Worm (Caenorhabditis elegans) whole organism, young adult: ENCODE results near the gene F18E3.13.

Experiments used
- C06A6.2 ChIP-seq: fragments of 200-800 bp; sonication (Bioruptor generic); conservative IDR thresholded peaks from 2 replicates; pipeline ENCODE4 v1.3.6; 2022; ENCODE audit warnings: missing genetic modification characterization, missing compliant biosample characterization
- F37B4.10 ChIP-seq: fragments of 200-800 bp; sonication (Bioruptor generic); IDR thresholded peaks from 2 replicates; pipeline ENCODE4 v1.3.6; 2022; ENCODE audit warnings: missing genetic modification characterization, missing compliant biosample characterization
- F52B5.7 ChIP-seq: sonication (generic microtip); optimal IDR thresholded peaks from 2 replicates; lab custom pipeline; 2016; ENCODE audit warnings: mild to moderate bottlenecking, missing genetic modification characterization, missing compliant biosample characterization
- K11D2.4 ChIP-seq: fragments of 200-800 bp; sonication (Bioruptor generic); IDR thresholded peaks from 2 replicates; pipeline ENCODE4 v1.3.6; 2022; ENCODE audit warnings: missing genetic modification reagents, missing genetic modification characterization, missing compliant biosample characterization
- K12H6.12 ChIP-seq: fragments of 200-800 bp; sonication (Bioruptor generic); optimal IDR thresholded peaks from 2 replicates; lab custom pipeline; 2018; ENCODE audit warnings: mild to moderate bottlenecking, missing genetic modification characterization, missing compliant biosample characterization
- T26A5.8 ChIP-seq: sonication (generic microtip); optimal IDR thresholded peaks from 2 replicates; lab custom pipeline; 2016; ENCODE audit warnings: missing genetic modification characterization, missing compliant biosample characterization
- Y53F4B.3 ChIP-seq: fragments of 200-800 bp; sonication (Bioruptor generic); IDR thresholded peaks from 2 replicates; pipeline ENCODE4 v1.3.6; 2022; ENCODE audit warnings: missing genetic modification reagents, missing genetic modification characterization, missing compliant biosample characterization
- ama-1 ChIP-seq, 3 experiments: fragments of 150-350 bp in 1 of 3; sonication (generic microtip) in 2 of 3; optimal IDR thresholded peaks; 2 replicates each; lab custom pipeline; 2014 to 2018; ENCODE audit warnings: missing biosample characterization in 2 of 3, missing genetic modification characterization in 2 of 3, missing genetic modification reagents in 2 of 3
- attf-5 ChIP-seq: fragments of 200-800 bp; sonication (Bioruptor generic); optimal IDR thresholded peaks from 2 replicates; lab custom pipeline; 2018; ENCODE audit warnings: mild to moderate bottlenecking, missing genetic modification characterization, missing compliant biosample characterization
- bed-1 ChIP-seq: fragments of 200-800 bp; sonication (Bioruptor generic); IDR thresholded peaks from 2 replicates; pipeline ENCODE4 v1.3.6; 2022; ENCODE audit warnings: missing genetic modification reagents, missing genetic modification characterization, missing compliant biosample characterization
- cebp-1 ChIP-seq, 2 experiments: fragments of 200-800 bp in 1 of 2; sonication (Bioruptor generic) in 1 of 2; sonication (generic microtip) in 1 of 2; IDR thresholded peaks in 1 of 2; optimal IDR thresholded peaks in 1 of 2; 2 replicates each; pipeline versions ENCODE4 v1.3.6 to Lab custom; 2017 to 2022; ENCODE audit warnings: missing compliant biosample characterization in 2 of 2, missing genetic modification characterization in 2 of 2, mild to moderate bottlenecking in 1 of 2, missing genetic modification reagents in 1 of 2, moderate library complexity in 1 of 2
- ceh-100 ChIP-seq: fragments of 200-800 bp; sonication (Bioruptor generic); IDR thresholded peaks from 2 replicates; pipeline ENCODE4 v1.3.6; 2022; ENCODE audit warnings: missing genetic modification reagents, missing genetic modification characterization, missing compliant biosample characterization
- ceh-27 ChIP-seq: fragments of 200-800 bp; sonication (Bioruptor generic); optimal IDR thresholded peaks from 2 replicates; lab custom pipeline; 2018; ENCODE audit warnings: mild to moderate bottlenecking, missing genetic modification characterization, moderate library complexity, missing compliant biosample characterization
- dox-1 ChIP-seq: fragments of 200-800 bp; sonication (Bioruptor generic); IDR thresholded peaks from 2 replicates; pipeline ENCODE4 v1.3.6; 2022; ENCODE audit warnings: missing genetic modification reagents, missing genetic modification characterization, missing compliant biosample characterization
- fkh-3 ChIP-seq: sonication (generic microtip); optimal IDR thresholded peaks from 2 replicates; lab custom pipeline; 2016; ENCODE audit warnings: mild to moderate bottlenecking, missing genetic modification characterization, missing compliant biosample characterization
- gei-17 ChIP-seq: fragments of 200-800 bp; sonication (Bioruptor generic); optimal IDR thresholded peaks from 2 replicates; lab custom pipeline; 2018; ENCODE audit warnings: mild to moderate bottlenecking, missing genetic modification characterization, missing compliant biosample characterization
- him-1 ChIP-seq: sonication (generic microtip); optimal IDR thresholded peaks from 2 replicates; lab custom pipeline; 2016; ENCODE audit warnings: missing genotype, missing genetic modification reagents, missing genetic modification characterization, missing compliant biosample characterization
- hmg-1.2 ChIP-seq: fragments of 200-800 bp; sonication (Bioruptor generic); IDR thresholded peaks from 2 replicates; pipeline ENCODE4 v1.3.6; 2022; ENCODE audit warnings: missing genetic modification reagents, missing genetic modification characterization, missing compliant biosample characterization
- lag-1 ChIP-seq: fragments of 200-800 bp; sonication (Bioruptor generic); IDR thresholded peaks from 2 replicates; pipeline ENCODE4 v1.3.6; 2022; ENCODE audit warnings: missing genetic modification reagents, missing genetic modification characterization, missing compliant biosample characterization
- let-526 ChIP-seq: fragments of 200-800 bp; sonication (Bioruptor generic); IDR thresholded peaks from 2 replicates; pipeline ENCODE4 v1.3.6; 2022; ENCODE audit warnings: missing genetic modification reagents, missing genetic modification characterization, missing compliant biosample characterization
- lin-35 ChIP-seq, 3 experiments: fragments of 150-350 bp in 2 of 3; sonication (generic microtip) in 1 of 3; optimal IDR thresholded peaks; 2 replicates each; lab custom pipeline; 2014 to 2018; ENCODE audit warnings: missing biosample characterization in 3 of 3, missing genetic modification characterization in 3 of 3, missing genetic modification reagents in 3 of 3
- lin-40 ChIP-seq: sonication (generic microtip); optimal IDR thresholded peaks from 2 replicates; lab custom pipeline; 2016; ENCODE audit warnings: missing genetic modification characterization, mild to moderate bottlenecking, missing compliant biosample characterization, missing genotype, missing genetic modification reagents
- lin-54 ChIP-seq: fragments of 200-800 bp; sonication (Bioruptor generic); optimal IDR thresholded peaks from 2 replicates; lab custom pipeline; 2018; ENCODE audit warnings: mild to moderate bottlenecking, missing genetic modification characterization, missing compliant biosample characterization
- mes-4 ChIP-seq: sonication (generic microtip); optimal IDR thresholded peaks from 2 replicates; lab custom pipeline; 2016; ENCODE audit warnings: missing genotype, missing genetic modification characterization, missing compliant biosample characterization
- nhr-80 ChIP-seq: sonication (generic microtip); optimal IDR thresholded peaks from 2 replicates; lab custom pipeline; 2016; ENCODE audit warnings: missing genetic modification characterization, missing compliant biosample characterization
- nhr-90 ChIP-seq: sonication (generic microtip); optimal IDR thresholded peaks from 2 replicates; lab custom pipeline; 2016; ENCODE audit warnings: missing genotype, mild to moderate bottlenecking, missing genetic modification characterization, missing compliant biosample characterization
- pha-4 ChIP-seq: fragments of 150-350 bp; sonication (generic microtip); optimal IDR thresholded peaks from 2 replicates; lab custom pipeline; 2014; ENCODE audit warnings: missing biosample characterization, missing genetic modification reagents, missing genetic modification characterization
- rcor-1 ChIP-seq: fragments of 200-800 bp; sonication (Bioruptor generic); IDR thresholded peaks from 2 replicates; pipeline ENCODE4 v1.3.6; 2022; ENCODE audit warnings: missing genetic modification reagents, missing genetic modification characterization, missing compliant biosample characterization
- rec-8 ChIP-seq, 2 experiments: sonication (generic microtip); optimal IDR thresholded peaks; 2 replicates each; lab custom pipeline; 2016; ENCODE audit warnings: mild to moderate bottlenecking in 2 of 2, missing genetic modification characterization in 2 of 2, missing genetic modification reagents in 2 of 2, missing genotype in 2 of 2, missing biosample characterization in 1 of 2, missing compliant biosample characterization in 1 of 2, moderate library complexity in 1 of 2
- sdz-38 ChIP-seq: sonication (generic microtip); optimal IDR thresholded peaks from 2 replicates; lab custom pipeline; 2016; ENCODE audit warnings: missing genotype, missing genetic modification characterization, missing compliant biosample characterization
- snpc-1.3 ChIP-seq: sonication (generic microtip); optimal IDR thresholded peaks from 2 replicates; lab custom pipeline; 2017; ENCODE audit warnings: missing genetic modification characterization, mild to moderate bottlenecking, missing compliant biosample characterization, antibody characterized with exemption, moderate library complexity, missing genotype, missing genetic modification reagents; ENCODE audit not compliant: insufficient read depth
- snpc-4 ChIP-seq, 5 experiments: fragments of 150-350 bp in 1 of 5; sonication (generic microtip) in 4 of 5; optimal IDR thresholded peaks; 2 replicates each; lab custom pipeline; 2014 to 2018; ENCODE audit warnings: missing genetic modification characterization in 5 of 5, missing biosample characterization in 3 of 5, antibody characterized with exemption in 2 of 5, mild to moderate bottlenecking in 2 of 5, missing compliant biosample characterization in 2 of 5, missing genotype in 2 of 5, moderate library complexity in 2 of 5, missing genetic modification reagents in 1 of 5
- somi-1 ChIP-seq: fragments of 200-800 bp; sonication (Bioruptor generic); optimal IDR thresholded peaks from 2 replicates; lab custom pipeline; 2018; ENCODE audit warnings: mild to moderate bottlenecking, missing genetic modification characterization, missing compliant biosample characterization
- tlf-1 ChIP-seq: fragments of 200-800 bp; sonication (Bioruptor generic); optimal IDR thresholded peaks from 2 replicates; lab custom pipeline; 2018; ENCODE audit warnings: mild to moderate bottlenecking, missing genetic modification characterization, missing compliant biosample characterization
- ztf-26 ChIP-seq: sonication (generic microtip); optimal IDR thresholded peaks from 2 replicates; lab custom pipeline; 2017; ENCODE audit warnings: missing genetic modification characterization, missing compliant biosample characterization
- ztf-3 ChIP-seq: fragments of 200-800 bp; sonication (Bioruptor generic); optimal IDR thresholded peaks from 2 replicates; lab custom pipeline; 2018; ENCODE audit warnings: mild to moderate bottlenecking, missing genetic modification characterization, missing compliant biosample characterization
- ztf-6 ChIP-seq: fragments of 200-800 bp; sonication (Bioruptor generic); IDR thresholded peaks from 2 replicates; pipeline ENCODE4 v1.3.6; 2022; ENCODE audit warnings: missing genetic modification reagents, missing genetic modification characterization, missing compliant biosample characterization

Gene F18E3.13

DNA sequence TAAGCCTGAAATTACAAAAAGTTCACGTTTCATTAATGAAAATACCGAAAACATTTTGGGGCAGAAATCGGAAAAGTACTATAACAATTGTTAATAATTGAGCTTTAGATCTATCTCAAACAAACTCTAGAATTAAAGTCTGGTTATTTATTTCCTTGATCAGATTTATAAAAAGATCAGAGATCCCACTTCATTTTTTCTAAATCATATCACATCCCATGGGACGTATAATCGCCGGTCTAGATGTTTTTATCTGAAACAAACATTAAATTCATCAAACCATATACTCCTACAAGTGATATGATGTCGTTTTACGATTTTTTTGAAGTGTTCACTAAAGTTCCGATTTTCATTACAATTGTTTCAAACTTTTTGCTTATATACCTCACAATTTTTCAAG, 4.3 kb upstream of the F18E3.13 start, which contains the start of gene str-41:
TSS of gene str-41 (plus strand) at position 301 of the 400 bp plus-strand sequence.
- TF ChIP-seq snpc-4 (GFP tag; optimal IDR thresholded peaks at IDR 0.05; lab: Kevin White, UChicago) (no peak), snpc-4 (tag; optimal IDR thresholded peaks at IDR 0.05; lab: Kevin White, UChicago) (no peak), ztf-6 (no peak), T26A5.8 (tag; lab: Kevin White, UChicago) (no peak), lin-54 (GFP tag; lab: Kevin White, UChicago) (no peak), sdz-38 (tag; lab: Kevin White, UChicago) (no peak), snpc-1.3 (no peak), F37B4.10 (GFP tag; lab: Robert Waterston, UW) (no peak), rec-8 (tag; optimal IDR thresholded peaks at IDR 0.05; lab: Kevin White, UChicago) (no peak), tlf-1 (GFP tag; lab: Kevin White, UChicago) (no peak), hmg-1.2 (GFP tag; lab: Robert Waterston, UW) (no peak)

DNA sequence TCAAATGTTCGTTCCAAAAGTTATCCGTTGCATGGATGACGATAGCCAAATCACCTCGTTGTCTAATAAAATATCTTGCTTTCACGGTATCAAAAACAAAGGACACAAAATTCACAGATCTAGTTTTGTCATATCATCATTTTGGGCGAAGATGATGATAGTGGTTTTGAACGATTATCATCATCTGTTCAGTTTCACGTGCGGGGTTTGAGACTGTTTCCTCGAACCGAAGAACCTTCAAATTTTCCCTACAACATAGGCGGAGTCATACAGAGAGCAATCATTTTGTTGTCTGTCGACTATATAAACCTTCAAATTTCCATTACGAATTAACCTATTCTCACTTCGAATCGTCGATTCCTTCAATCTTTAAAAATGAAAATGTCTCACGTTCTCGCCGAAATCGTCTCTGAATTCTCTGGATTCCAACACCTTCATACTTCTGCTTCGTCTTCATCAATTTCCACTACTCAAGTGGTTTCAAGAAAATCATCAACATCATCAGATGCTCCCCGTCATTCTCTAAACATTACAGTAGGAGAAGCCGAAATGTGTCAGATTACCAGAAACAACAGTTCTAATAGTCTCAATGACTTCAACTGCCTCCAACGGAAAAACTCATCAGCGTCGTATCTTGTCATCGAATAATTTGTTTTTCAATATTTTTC, 2.7 kb upstream of the F18E3.13 start, which contains the start of gene F18E3.11:
TSS of gene F18E3.11 (plus strand) at position 376 of the 668 bp plus-strand sequence.
- no peak for TF ChIP-seq gei-17 (GFP tag; lab: Kevin White, UChicago)
- no peak for TF ChIP-seq T26A5.8 (tag; lab: Kevin White, UChicago)
- TF ChIP-seq ztf-26 (tag; lab: Kevin White, UChicago), result peak; percentile 57
- no peak for TF ChIP-seq bed-1
- peak; percentile 97 for TF ChIP-seq ama-1 (optimal IDR thresholded peaks at IDR 0.05; lab: Kevin White, UChicago)
- TF ChIP-seq ama-1 (GFP tag; optimal IDR thresholded peaks at IDR 0.05; lab: Kevin White, UChicago), result no peak
- peak; percentile 48 for TF ChIP-seq lin-40 (tag; lab: Kevin White, UChicago)
- 0 out of 2 replicates have a peak, but pooled peaks have one; percentile 15 for TF ChIP-seq C06A6.2 (GFP tag; lab: Robert Waterston, UW)
- TF ChIP-seq, all 124 proteins: peak for 4

DNA sequence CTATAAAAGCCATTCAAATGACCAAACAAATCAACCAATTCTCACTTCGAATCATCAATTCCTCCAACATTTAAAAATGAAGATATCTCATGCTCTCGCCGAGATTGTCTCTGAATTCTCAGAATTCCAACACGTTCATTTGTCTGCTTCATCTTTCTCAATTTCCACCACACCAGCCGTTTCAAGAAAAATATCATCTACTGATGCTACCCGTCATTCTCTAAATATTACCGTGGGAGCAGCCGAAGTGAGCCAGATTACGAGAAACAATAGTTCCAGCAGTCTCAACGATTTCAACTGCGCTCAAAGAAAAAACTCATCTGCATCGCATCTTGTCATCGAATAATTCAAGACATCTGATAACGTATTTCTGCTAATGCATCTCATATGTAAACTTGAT, 1.1 kb upstream of the F18E3.13 start, which contains the start of gene F18E3.12:
TSS of gene F18E3.12 (plus strand) at position 77 of the 400 bp plus-strand sequence.
- peak; percentile 94 for TF ChIP-seq ama-1 (optimal IDR thresholded peaks at IDR 0.05; lab: Kevin White, UChicago)
- no peak for TF ChIP-seq ama-1 (GFP tag; optimal IDR thresholded peaks at IDR 0.05; lab: Kevin White, UChicago)
- TF ChIP-seq gei-17 (GFP tag; lab: Kevin White, UChicago), result no peak
- TF ChIP-seq, all 124 proteins: peak for 1

DNA sequence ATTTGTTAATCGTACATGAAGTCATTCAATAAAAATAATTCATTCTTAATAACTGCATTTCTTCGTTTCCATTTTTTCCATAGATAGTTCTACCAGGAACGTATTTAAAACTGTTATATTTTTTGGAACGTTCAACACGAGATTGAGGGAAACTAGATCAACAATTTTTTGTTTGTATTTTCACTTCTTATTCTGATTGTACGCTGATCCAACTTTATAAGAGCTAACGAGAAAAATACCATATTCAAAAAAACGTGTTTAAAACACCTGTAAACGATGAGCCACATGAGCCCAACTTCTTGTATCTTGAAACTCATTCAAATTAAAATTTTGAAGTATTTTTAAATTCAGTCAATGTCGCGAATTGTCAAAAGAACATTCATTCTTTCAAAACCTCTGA, 605 bp downstream of the F18E3.13 start:
- TF ChIP-seq K11D2.4 (GFP tag; lab: Robert Waterston, UW) (no peak), K12H6.12 (tag; lab: Kevin White, UChicago) (no peak), him-1 (tag; lab: Kevin White, UChicago) (no peak), F52B5.7 (tag; lab: Kevin White, UChicago) (no peak), ztf-3 (GFP tag; lab: Kevin White, UChicago) (no peak)

DNA sequence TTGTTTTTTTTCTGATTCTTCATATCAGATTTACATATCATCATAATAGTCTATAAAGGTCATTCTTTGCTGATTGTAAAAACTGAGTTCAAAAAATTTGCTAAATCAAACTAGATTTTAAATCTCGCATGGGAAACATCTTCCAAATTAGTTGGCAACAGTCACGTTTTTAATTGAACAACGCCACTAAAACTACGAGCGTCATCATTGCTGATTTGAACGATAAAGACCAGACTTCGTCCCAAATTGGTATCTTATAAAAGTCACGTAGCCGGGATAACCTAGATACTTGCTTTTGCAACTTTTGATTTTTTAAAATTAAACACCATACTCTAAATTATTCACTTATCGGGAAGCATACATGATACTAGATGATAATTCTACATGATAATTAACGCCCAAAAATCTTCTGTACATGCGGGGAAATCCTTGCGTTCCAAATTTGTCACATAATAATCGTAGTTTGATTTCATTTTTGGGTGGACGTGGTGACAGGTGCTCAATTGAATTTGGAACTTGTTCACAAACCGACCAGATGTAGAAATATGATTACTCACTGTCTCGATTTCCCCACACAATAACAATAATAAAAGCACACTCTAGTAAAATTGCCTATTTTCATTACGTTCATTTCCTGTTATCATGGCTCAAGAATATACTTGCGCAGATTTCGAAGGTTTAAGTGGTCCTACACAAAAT, 1.2 kb downstream of the F18E3.13 start, which contains the start of gene srw-67:
TSS of gene srw-67 (plus strand) at position 643 of the 699 bp plus-strand sequence.
- TF ChIP-seq Y53F4B.3 (no peak), dox-1 (GFP tag; lab: Robert Waterston, UW) (no peak), lin-35 (GFP tag; optimal IDR thresholded peaks at IDR 0.05; lab: Kevin White, UChicago) (no peak), cebp-1 (GFP tag; IDR thresholded peaks at IDR 0.05; lab: Robert Waterston, UW) (no peak), cebp-1 (tag; optimal IDR thresholded peaks at IDR 0.05; lab: Kevin White, UChicago) (no peak), fkh-3 (tag; lab: Kevin White, UChicago) (no peak), attf-5 (no peak), nhr-90 (no peak), ceh-27 (GFP tag; lab: Kevin White, UChicago) (no peak), lag-1 (GFP tag; lab: Robert Waterston, UW) (no peak), tlf-1 (GFP tag; lab: Kevin White, UChicago) (no peak), somi-1 (GFP tag; lab: Kevin White, UChicago) (no peak), ceh-100 (GFP tag; lab: Robert Waterston, UW) (no peak), rcor-1 (GFP tag; lab: Robert Waterston, UW) (no peak), pha-4 (tag; lab: Kevin White, UChicago) (no peak), nhr-80 (no peak), ztf-26 (tag; lab: Kevin White, UChicago) (no peak), mes-4 (tag; lab: Kevin White, UChicago) (no peak), let-526 (GFP tag; lab: Robert Waterston, UW) (no peak)
